Worm (Caenorhabditis elegans) whole organism, L3 larva: Measurements from ENCODE around the gene clc-13.

Experiments
- ama-1 ChIP-seq: fragments of 150-350 bp; optimal IDR thresholded peaks from 2 replicates; lab custom pipeline; 2018
- elt-2 ChIP-seq: sonication (generic microtip); optimal IDR thresholded peaks from 2 replicates; lab custom pipeline; 2016; ENCODE audit warnings: missing genetic modification reagents, mild to moderate bottlenecking, missing genetic modification characterization, missing compliant biosample characterization
- jun-1 ChIP-seq: fragments of 150-350 bp; optimal IDR thresholded peaks from 2 replicates; lab custom pipeline; 2014; ENCODE audit warnings: missing biosample characterization, missing genetic modification reagents, missing genetic modification characterization
- nhr-12 ChIP-seq: fragments of 150-350 bp; optimal IDR thresholded peaks from 2 replicates; lab custom pipeline; 2014; ENCODE audit warnings: missing biosample characterization, missing genetic modification characterization
- nhr-237 ChIP-seq: fragments of 150-350 bp; optimal IDR thresholded peaks from 2 replicates; lab custom pipeline; 2014; ENCODE audit warnings: missing biosample characterization, missing genetic modification characterization
- nhr-25 ChIP-seq: sonication (generic microtip); optimal IDR thresholded peaks from 2 replicates; lab custom pipeline; 2017; ENCODE audit warnings: missing biosample characterization, missing genetic modification characterization
- nhr-28 ChIP-seq: fragments of 150-350 bp; optimal IDR thresholded peaks from 2 replicates; lab custom pipeline; 2014; ENCODE audit warnings: missing biosample characterization, missing genetic modification characterization
- pqm-1 ChIP-seq: fragments of 150-350 bp; optimal IDR thresholded peaks from 2 replicates; lab custom pipeline; 2017; ENCODE audit warnings: missing biosample characterization, missing genetic modification characterization, inconsistent platforms
- skn-1 ChIP-seq: fragments of 150-350 bp; optimal IDR thresholded peaks from 2 replicates; lab custom pipeline; 2014; ENCODE audit warnings: missing biosample characterization, missing genetic modification characterization

DNA sequence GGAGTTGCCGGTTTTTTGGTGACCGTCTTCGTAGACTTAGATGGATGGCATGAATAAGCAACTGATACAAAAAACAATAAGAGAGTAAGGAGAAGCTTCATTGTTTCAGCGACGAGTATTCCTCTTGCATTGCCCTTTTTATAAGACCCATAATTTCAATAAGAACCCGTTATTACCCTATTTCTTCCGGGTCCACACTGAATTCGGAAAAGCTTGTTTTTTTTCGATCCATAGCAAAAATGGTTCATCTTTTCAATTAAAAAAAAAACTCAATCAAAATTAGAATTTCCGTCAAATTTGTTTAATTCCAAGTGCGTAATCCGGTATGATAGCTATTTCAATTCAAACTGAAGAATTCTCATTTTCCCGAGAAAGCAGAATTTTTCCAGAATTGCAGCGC, 27.2 kb upstream of the clc-13 start, which contains the start of gene Y102A5C.40:
- no peak for TF ChIP-seq nhr-12
- no peak for TF ChIP-seq elt-2 (tag; lab: Kevin White, UChicago)
- no peak for TF ChIP-seq jun-1 (tag; lab: Kevin White, UChicago)
- TF ChIP-seq ama-1, result no peak
- TF ChIP-seq skn-1 (tag; lab: Kevin White, UChicago), result no peak
- no peak for TF ChIP-seq nhr-237
- no peak for TF ChIP-seq nhr-28 (tag; lab: Kevin White, UChicago)
- no peak for TF ChIP-seq pqm-1 (tag; lab: Kevin White, UChicago)
- no peak for TF ChIP-seq nhr-25 (tag; lab: Kevin White, UChicago)
